Fruit fly (Drosophila melanogaster): ENCODE measurements around the gene CG11970.

dm6 chr3R:8944866-8945265, 39.7 kb upstream of the CG11970 start, which contains the start of gene CG11964:
- TF ChIP-seq CG1620 (GFP tag; optimal IDR thresholded peaks at IDR 0.05) (peak; percentile 27), toe (GFP tag; optimal IDR thresholded peaks at IDR 0.05) (peak; percentile 29), kay (GFP tag; ENCODE audit: borderline replicate concordance) (no peak), Crg-1 (GFP tag; optimal IDR thresholded peaks at IDR 0.05) (no peak), tj (GFP tag; optimal IDR thresholded peaks at IDR 0.05) (no peak), ovo (GFP tag; optimal IDR thresholded peaks at IDR 0.05) (no peak), Clk (GFP tag; optimal IDR thresholded peaks at IDR 0.05) (no peak)
